Worm (Caenorhabditis elegans) whole organism, L2 larva: ENCODE data around the gene argk-1.

ENCODE experiments used
- C34F6.9 ChIP-seq: fragments of 150-350 bp; optimal IDR thresholded peaks from 2 replicates; lab custom pipeline; 2014; ENCODE audit warnings: missing biosample characterization, missing genetic modification characterization
- F13H6.1 ChIP-seq: sonication (generic microtip); optimal IDR thresholded peaks from 2 replicates; lab custom pipeline; 2016; ENCODE audit warnings: missing genetic modification characterization, missing compliant biosample characterization
- R02D3.7 ChIP-seq: fragments of 150-350 bp; optimal IDR thresholded peaks from 2 replicates; lab custom pipeline; 2014; ENCODE audit warnings: missing biosample characterization, missing genetic modification characterization
- Y55F3AM.14 ChIP-seq: fragments of 200-800 bp; sonication (Bioruptor generic); optimal IDR thresholded peaks from 2 replicates; lab custom pipeline; 2018; ENCODE audit warnings: mild to moderate bottlenecking, missing genetic modification characterization, missing compliant biosample characterization
- ama-1 ChIP-seq: fragments of 150-350 bp; optimal IDR thresholded peaks from 2 replicates; lab custom pipeline; 2018; ENCODE audit warnings: inconsistent platforms
- blmp-1 ChIP-seq: sonication (generic microtip); optimal IDR thresholded peaks from 2 replicates; lab custom pipeline; 2017; ENCODE audit warnings: missing genetic modification characterization, mild to moderate bottlenecking, missing compliant biosample characterization, antibody characterized with exemption, moderate library complexity; ENCODE audit not compliant: insufficient read depth
- crh-2 ChIP-seq: sonication (generic microtip); optimal IDR thresholded peaks from 2 replicates; lab custom pipeline; 2017; ENCODE audit warnings: missing biosample characterization, missing genetic modification characterization
- dmd-4 ChIP-seq: sonication (generic microtip); optimal IDR thresholded peaks from 2 replicates; lab custom pipeline; 2017; ENCODE audit warnings: missing biosample characterization, missing genetic modification characterization
- egl-27 ChIP-seq: sonication (generic microtip); optimal IDR thresholded peaks from 3 replicates; lab custom pipeline; 2017; ENCODE audit warnings: missing biosample characterization, missing genetic modification reagents, missing genetic modification characterization
- fos-1 ChIP-seq: fragments of 150-350 bp; optimal IDR thresholded peaks from 2 replicates; lab custom pipeline; 2014; ENCODE audit warnings: missing biosample characterization, missing genetic modification characterization
- gmeb-1 ChIP-seq: fragments of 150-350 bp; optimal IDR thresholded peaks from 2 replicates; lab custom pipeline; 2014; ENCODE audit warnings: missing biosample characterization, missing genetic modification characterization
- lin-11 ChIP-seq: fragments of 150-350 bp; sonication (generic microtip); optimal IDR thresholded peaks from 2 replicates; lab custom pipeline; 2014; ENCODE audit warnings: missing biosample characterization, missing genetic modification characterization, inconsistent platforms, mixed read lengths
- lin-13 ChIP-seq: fragments of 150-350 bp; optimal IDR thresholded peaks from 2 replicates; lab custom pipeline; 2014; ENCODE audit warnings: missing biosample characterization, missing genetic modification reagents, missing genetic modification characterization
- lin-39 ChIP-seq: fragments of 150-350 bp; optimal IDR thresholded peaks from 2 replicates; lab custom pipeline; 2014; ENCODE audit warnings: missing biosample characterization, missing genetic modification reagents, missing genetic modification characterization
- lsy-2 ChIP-seq, 2 experiments: fragments of 150-350 bp in 1 of 2; sonication (generic microtip) in 1 of 2; optimal IDR thresholded peaks; 2 replicates each; lab custom pipeline; 2014 to 2017; ENCODE audit warnings: missing biosample characterization in 2 of 2, missing genetic modification characterization in 2 of 2
- mab-5 ChIP-seq: fragments of 150-350 bp; optimal IDR thresholded peaks from 2 replicates; lab custom pipeline; 2014; ENCODE audit warnings: missing biosample characterization, missing genetic modification characterization
- mbf-1 ChIP-seq: sonication (generic microtip); optimal IDR thresholded peaks from 2 replicates; lab custom pipeline; 2017; ENCODE audit warnings: missing biosample characterization, missing genetic modification characterization
- mdl-1 ChIP-seq, 2 experiments: fragments of 150-350 bp in 1 of 2; sonication (generic microtip) in 1 of 2; optimal IDR thresholded peaks; 2 replicates each; lab custom pipeline; 2017; ENCODE audit warnings: missing biosample characterization in 2 of 2, missing genetic modification characterization in 2 of 2
- nhr-10 ChIP-seq: sonication (generic microtip); optimal IDR thresholded peaks from 2 replicates; lab custom pipeline; 2017; ENCODE audit warnings: missing biosample characterization, missing genetic modification characterization
- nhr-12 ChIP-seq: fragments of 150-350 bp; optimal IDR thresholded peaks from 2 replicates; lab custom pipeline; 2014; ENCODE audit warnings: missing biosample characterization, missing genetic modification characterization
- nhr-129 ChIP-seq: fragments of 150-350 bp; optimal IDR thresholded peaks from 2 replicates; lab custom pipeline; 2014; ENCODE audit warnings: missing biosample characterization, missing genetic modification characterization
- nhr-21 ChIP-seq: fragments of 150-350 bp; optimal IDR thresholded peaks from 2 replicates; lab custom pipeline; 2014; ENCODE audit warnings: missing biosample characterization, missing genetic modification characterization
- nhr-23 ChIP-seq: fragments of 150-350 bp; optimal IDR thresholded peaks from 2 replicates; lab custom pipeline; 2014; ENCODE audit warnings: missing biosample characterization, missing genetic modification reagents, missing genetic modification characterization
- nhr-237 ChIP-seq: fragments of 150-350 bp; optimal IDR thresholded peaks from 2 replicates; lab custom pipeline; 2014; ENCODE audit warnings: missing biosample characterization, missing genetic modification characterization
- nhr-25 ChIP-seq: fragments of 150-350 bp; sonication (generic microtip); optimal IDR thresholded peaks from 3 replicates; lab custom pipeline; 2014; ENCODE audit warnings: missing biosample characterization, missing genetic modification characterization
- nhr-6 ChIP-seq: fragments of 150-350 bp; optimal IDR thresholded peaks from 2 replicates; lab custom pipeline; 2014; ENCODE audit warnings: missing biosample characterization, missing genetic modification characterization
- nhr-77 ChIP-seq: fragments of 150-350 bp; optimal IDR thresholded peaks from 2 replicates; lab custom pipeline; 2014; ENCODE audit warnings: missing biosample characterization, missing genetic modification characterization
- peb-1 ChIP-seq: fragments of 150-350 bp; optimal IDR thresholded peaks from 2 replicates; lab custom pipeline; 2014; ENCODE audit warnings: missing biosample characterization, missing genetic modification characterization
- sem-4 ChIP-seq: fragments of 150-350 bp; optimal IDR thresholded peaks from 2 replicates; lab custom pipeline; 2014; ENCODE audit warnings: missing biosample characterization, missing genetic modification reagents, missing genetic modification characterization
- skn-1 ChIP-seq: sonication (generic microtip); optimal IDR thresholded peaks from 2 replicates; lab custom pipeline; 2017; ENCODE audit warnings: missing biosample characterization, missing genetic modification characterization
- sma-3 ChIP-seq: sonication (generic microtip); optimal IDR thresholded peaks from 2 replicates; lab custom pipeline; 2016; ENCODE audit warnings: missing genetic modification reagents, missing genetic modification characterization, missing compliant biosample characterization
- sma-9 ChIP-seq, 2 experiments: fragments of 150-350 bp in 1 of 2; sonication (generic microtip) in 1 of 2; optimal IDR thresholded peaks; 2 replicates each; lab custom pipeline; 2014 to 2016; ENCODE audit warnings: missing genetic modification characterization in 2 of 2, mild to moderate bottlenecking in 1 of 2, missing biosample characterization in 1 of 2, missing compliant biosample characterization in 1 of 2, missing genetic modification reagents in 1 of 2, moderate library complexity in 1 of 2
- unc-39 ChIP-seq: fragments of 150-350 bp; optimal IDR thresholded peaks from 2 replicates; lab custom pipeline; 2014; ENCODE audit warnings: missing biosample characterization, missing genetic modification characterization
- unc-55 ChIP-seq: fragments of 150-350 bp; sonication (generic microtip); optimal IDR thresholded peaks from 3 replicates; lab custom pipeline; 2014; ENCODE audit warnings: missing biosample characterization, missing genetic modification reagents, missing genetic modification characterization
- zag-1 ChIP-seq: fragments of 150-350 bp; optimal IDR thresholded peaks from 2 replicates; lab custom pipeline; 2014; ENCODE audit warnings: missing biosample characterization, missing genetic modification characterization
- ztf-1 ChIP-seq: fragments of 200-800 bp; sonication (Bioruptor generic); conservative IDR thresholded peaks from 2 replicates; pipeline ENCODE4 v1.3.6; 2022; ENCODE audit warnings: missing genetic modification characterization, missing compliant biosample characterization
- ztf-11 ChIP-seq: sonication (generic microtip); optimal IDR thresholded peaks from 2 replicates; lab custom pipeline; 2017; ENCODE audit warnings: missing biosample characterization, missing genetic modification characterization
- ztf-4 ChIP-seq: fragments of 150-350 bp; optimal IDR thresholded peaks from 2 replicates; lab custom pipeline; 2014; ENCODE audit warnings: missing biosample characterization, missing genetic modification characterization

Gene argk-1

ce11 chrV:16103594-16103993 lies at the start of gene argk-1:
TSS of gene argk-1 (plus strand) at chrV:16103894.
- TF ChIP-seq F13H6.1 (no peak), nhr-129 (tag; lab: Kevin White, UChicago) (no peak), mdl-1 (tag; optimal IDR thresholded peaks at IDR 0.05; lab: Kevin White, UChicago) (no peak), lin-11 (no peak), fos-1 (no peak), dmd-4 (no peak), mbf-1 (tag; lab: Kevin White, UChicago) (no peak), egl-27 (no peak), nhr-237 (no peak), nhr-77 (tag; lab: Kevin White, UChicago) (no peak), sma-3 (no peak), R02D3.7 (tag; lab: Kevin White, UChicago) (no peak), lin-13 (GFP tag; lab: Kevin White, UChicago) (no peak), mab-5 (no peak), nhr-23 (tag; lab: Kevin White, UChicago) (no peak), nhr-6 (tag; lab: Kevin White, UChicago) (no peak), unc-39 (tag; lab: Kevin White, UChicago) (no peak), blmp-1 (no peak)
- TF ChIP-seq, all 48 proteins: peak for 0

ce11 chrV:16055031-16055430 lies 48.7 kb upstream of the argk-1 start, which contains the start of gene F14H3.4:
TSS of gene F14H3.4 (minus strand) at chrV:16055072.
- TF ChIP-seq nhr-25 (tag; lab: Kevin White, UChicago) (no peak), ama-1 (lab: Kevin White, UChicago) (no peak), sem-4 (tag; lab: Kevin White, UChicago) (no peak), R02D3.7 (tag; lab: Kevin White, UChicago) (no peak), lin-39 (tag; lab: Kevin White, UChicago) (no peak), sma-9 (GFP tag; optimal IDR thresholded peaks at IDR 0.05; lab: Kevin White, UChicago) (no peak), sma-9 (tag; optimal IDR thresholded peaks at IDR 0.05; lab: Kevin White, UChicago) (no peak), lin-11 (no peak), Y55F3AM.14 (no peak), nhr-12 (tag; lab: Kevin White, UChicago) (no peak), nhr-21 (tag; lab: Kevin White, UChicago) (no peak), nhr-23 (tag; lab: Kevin White, UChicago) (no peak), egl-27 (no peak)

- no peak for TF ChIP-seq sma-9 (GFP tag; optimal IDR thresholded peaks at IDR 0.05; lab: Kevin White, UChicago)
- TF ChIP-seq sma-9 (tag; optimal IDR thresholded peaks at IDR 0.05; lab: Kevin White, UChicago) = no peak
- no peak for TF ChIP-seq ztf-11 (tag; lab: Kevin White, UChicago)
- no peak for TF ChIP-seq nhr-12 (tag; lab: Kevin White, UChicago)
- TF ChIP-seq nhr-237 = no peak
- TF ChIP-seq nhr-25 (tag; lab: Kevin White, UChicago) = no peak
- no peak for TF ChIP-seq unc-55 (GFP tag; lab: Kevin White, UChicago)
- no peak for TF ChIP-seq sma-3
- TF ChIP-seq lin-39 (tag; lab: Kevin White, UChicago) = no peak
- TF ChIP-seq mbf-1 (tag; lab: Kevin White, UChicago) = no peak
- no peak for TF ChIP-seq lsy-2 (tag; optimal IDR thresholded peaks at IDR 0.05; lab: Kevin White, UChicago)
- TF ChIP-seq fos-1 = no peak
- no peak for TF ChIP-seq peb-1
- TF ChIP-seq unc-39 (tag; lab: Kevin White, UChicago) = no peak
- TF ChIP-seq nhr-23 (tag; lab: Kevin White, UChicago) = no peak
- no peak for TF ChIP-seq zag-1 (tag; lab: Kevin White, UChicago)
- TF ChIP-seq, all 48 proteins: peak for 0
These were observed 46.7 kb upstream of the argk-1 start, which contains the start of gene F14H3.5 for ce11 chrV:16057010-16057463. TSS of gene F14H3.5 (minus strand) at chrV:16057060.

- TF ChIP-seq peb-1 (no peak), sma-3 (no peak), crh-2 (tag; lab: Kevin White, UChicago) (no peak), lin-39 (tag; lab: Kevin White, UChicago) (no peak), ztf-4 (tag; lab: Kevin White, UChicago) (no peak), skn-1 (tag; lab: Kevin White, UChicago) (no peak), ama-1 (lab: Kevin White, UChicago) (no peak), gmeb-1 (tag; lab: Kevin White, UChicago) (no peak), nhr-10 (tag; lab: Kevin White, UChicago) (no peak), unc-55 (GFP tag; lab: Kevin White, UChicago) (no peak), lin-13 (GFP tag; lab: Kevin White, UChicago) (no peak), nhr-77 (tag; lab: Kevin White, UChicago) (no peak), nhr-23 (tag; lab: Kevin White, UChicago) (no peak), ztf-1 (GFP tag; lab: Robert Waterston, UW) (no peak), nhr-237 (no peak), C34F6.9 (tag; lab: Kevin White, UChicago) (no peak)
These were observed 44.8 kb upstream of the argk-1 start, which contains the start of gene F14H3.6 for ce11 chrV:16058872-16059271. TSS of gene F14H3.6 (minus strand) at chrV:16058893.
